Worm (Caenorhabditis elegans): ENCODE results near the gene fnta-1.

fnta-1 gene

ce11 chrIV:240257-240754, at the start of gene fnta-1, which contains the start of gene cogc-8:
TSS of gene fnta-1 (minus strand) at chrIV:240307.
TSS of gene cogc-8 (plus strand) at chrIV:240451.
- TF ChIP-seq nfya-2 (GFP tag; IDR thresholded peaks at IDR 0.05) (no peak), tbp1 (GFP tag; optimal IDR thresholded peaks at IDR 0.05) (no peak), hlh-26 (GFP tag; conservative IDR thresholded peaks at IDR 0.05) (no peak), F23B12.7 (tag; optimal IDR thresholded peaks at IDR 0.05; ENCODE audit: insufficient read depth) (no peak), zfh-2 (GFP tag; conservative IDR thresholded peaks at IDR 0.05) (no peak), bed-2 (GFP tag; IDR thresholded peaks at IDR 0.05) (no peak), snpc-1.3 (tag; optimal IDR thresholded peaks at IDR 0.05; ENCODE audit: insufficient read depth) (peak; percentile 2), B0035.1 (tag; optimal IDR thresholded peaks at IDR 0.05) (no peak), ceh-40 (GFP tag; IDR thresholded peaks at IDR 0.05) (no peak), sdz-38 (tag; optimal IDR thresholded peaks at IDR 0.05) (no peak), ztf-25 (GFP tag; IDR thresholded peaks at IDR 0.05) (no peak), him-1 (tag; optimal IDR thresholded peaks at IDR 0.05) (no peak), hrde-1 (tag; optimal IDR thresholded peaks at IDR 0.05; ENCODE audit: borderline replicate concordance) (no peak), mcd-1 (GFP tag; IDR thresholded peaks at IDR 0.05) (peak; percentile 53), athp-1 (tag; optimal IDR thresholded peaks at IDR 0.05) (no peak), aptf-3 (GFP tag; IDR thresholded peaks at IDR 0.05) (no peak), lin-40 (tag; optimal IDR thresholded peaks at IDR 0.05) (no peak), ets-4 (GFP tag; optimal IDR thresholded peaks at IDR 0.05) (no peak), lsl-1 (GFP tag; optimal IDR thresholded peaks at IDR 0.05) (peak; percentile 10), Y79H2A.3 (GFP tag; conservative IDR thresholded peaks at IDR 0.05) (no peak), attf-5 (GFP tag; optimal IDR thresholded peaks at IDR 0.05) (peak; percentile 15), lin-54 (GFP tag; optimal IDR thresholded peaks at IDR 0.05) (peak; percentile 9)

ce11 chrIV:288027-288426, 47.9 kb upstream of the fnta-1 start, which contains the start of gene T21D12.14:
TSS of gene T21D12.14 (minus strand) at chrIV:288127.
- TF ChIP-seq dpl-1 (GFP tag; optimal IDR thresholded peaks at IDR 0.05), result no peak

ce11 chrIV:283347-283746, 43.2 kb upstream of the fnta-1 start, which contains the start of gene best-19:
TSS of gene best-19 (plus strand) at chrIV:283647.
- no peak for TF ChIP-seq T07F8.4 (tag; optimal IDR thresholded peaks at IDR 0.05)
- TF ChIP-seq hmg-1.2 (GFP tag; IDR thresholded peaks at IDR 0.05), result no peak
- no peak for TF ChIP-seq Y56A3A.18 (GFP tag; IDR thresholded peaks at IDR 0.05)
- TF ChIP-seq athp-1 (tag; optimal IDR thresholded peaks at IDR 0.05), result no peak
- TF ChIP-seq B0035.1 (tag; optimal IDR thresholded peaks at IDR 0.05), result no peak
- TF ChIP-seq him-1 (tag; optimal IDR thresholded peaks at IDR 0.05), result no peak
- no peak for TF ChIP-seq ets-4 (GFP tag; optimal IDR thresholded peaks at IDR 0.05)
- TF ChIP-seq ceh-40 (GFP tag; IDR thresholded peaks at IDR 0.05), result no peak
- TF ChIP-seq F10E7.11 (tag; optimal IDR thresholded peaks at IDR 0.05), result no peak

- TF ChIP-seq nhr-120 (GFP tag; IDR thresholded peaks at IDR 0.05), result no peak
- no peak for TF ChIP-seq rec-8 (tag; optimal IDR thresholded peaks at IDR 0.05)
- no peak for TF ChIP-seq aptf-3 (GFP tag; IDR thresholded peaks at IDR 0.05)
- no peak; the same call in 1 of the 2 replicates for TF ChIP-seq cebp-1 (GFP tag; IDR thresholded peaks at IDR 0.05)
- TF ChIP-seq cebp-1 (tag; optimal IDR thresholded peaks at IDR 0.05), result peak; percentile 74
- TF ChIP-seq attf-5 (GFP tag; optimal IDR thresholded peaks at IDR 0.05), result no peak
- peak; percentile 80 for TF ChIP-seq hmg-1.2 (GFP tag; IDR thresholded peaks at IDR 0.05)
These were observed 41.9 kb upstream of the fnta-1 start for ce11 chrIV:282008-282407.

- TF ChIP-seq egrh-3 (GFP tag; IDR thresholded peaks at IDR 0.05) (peak; percentile 68; the same call in 1 of the 2 replicates), dox-1 (GFP tag; IDR thresholded peaks at IDR 0.05) (peak; percentile 16; the same call in 1 of the 2 replicates), F33H1.4 (GFP tag; IDR thresholded peaks at IDR 0.05) (peak; percentile 46), Y53G8AR.9 (GFP tag; conservative IDR thresholded peaks at IDR 0.05) (0 out of 2 replicates have a peak, but pooled peaks have one; percentile 13), hmg-1.2 (GFP tag; IDR thresholded peaks at IDR 0.05) (0 out of 2 replicates have a peak, but pooled peaks have one; percentile 9)
These were observed 41.1 kb upstream of the fnta-1 start for ce11 chrIV:281247-281646.

All from whole organism, young adult.